Worm (Caenorhabditis elegans): ENCODE measurements around the gene tag-153.

DNA sequence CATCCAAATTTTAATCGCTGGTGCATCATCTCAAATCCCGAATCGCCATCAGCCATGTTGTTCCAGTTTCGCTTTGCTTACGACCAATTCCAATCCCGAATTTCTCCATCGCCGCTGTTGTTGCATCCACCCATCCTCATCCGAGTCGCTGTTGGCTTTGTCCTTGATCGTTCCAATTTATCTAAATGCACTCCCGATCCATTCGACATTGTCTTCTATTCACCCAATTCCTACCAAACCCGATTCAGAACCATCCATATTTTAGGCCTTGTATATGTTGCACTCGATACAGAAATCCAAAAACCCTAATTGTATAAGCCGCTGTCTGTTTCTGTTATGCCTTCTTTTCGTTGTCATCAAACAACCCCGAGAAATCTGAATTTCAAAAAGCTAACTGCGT, 17.4 kb downstream of the tag-153 start:
- no peak for TF ChIP-seq nhr-76 (tag; optimal IDR thresholded peaks at IDR 0.05)
- no peak for TF ChIP-seq lin-39 (tag; optimal IDR thresholded peaks at IDR 0.05)
- no peak for TF ChIP-seq pqm-1 (tag; optimal IDR thresholded peaks at IDR 0.05)
- TF ChIP-seq nhr-28 (tag; optimal IDR thresholded peaks at IDR 0.05) = no peak
- no peak for TF ChIP-seq snpc-4 (tag; optimal IDR thresholded peaks at IDR 0.05)
